Fruit fly (Drosophila melanogaster) whole organism, embryonic: Measurements from ENCODE around the gene Ppn.

Source experiments
- Blimp-1 ChIP-seq: fragments of 200-800 bp; sonication (Bioruptor generic); optimal IDR thresholded peaks from 3 replicates; lab custom pipeline; 2018; ENCODE audit warnings: missing biosample characterization, missing genetic modification characterization, mild to moderate bottlenecking, moderate library complexity, missing genetic modification reagents
- CG13424 ChIP-seq: fragments of 200-800 bp; sonication (Bioruptor generic); optimal IDR thresholded peaks from 2 replicates; lab custom pipeline; 2019; ENCODE audit warnings: missing biosample characterization, mild to moderate bottlenecking, missing genetic modification characterization, moderate library complexity
- CG14860 ChIP-seq: fragments of 200-800 bp; sonication (Bioruptor generic); IDR thresholded peaks from 3 replicates; pipeline ENCODE4 v1.3.6; 2022; ENCODE audit warnings: missing biosample characterization, missing genetic modification characterization; ENCODE audit not compliant: partially characterized antibody
- CG15696 ChIP-seq: fragments of 200-800 bp; sonication (Bioruptor generic); optimal IDR thresholded peaks from 2 replicates; lab custom pipeline; 2019; ENCODE audit warnings: missing biosample characterization, mild to moderate bottlenecking, missing genetic modification characterization, moderate library complexity
- CG1603 ChIP-seq: fragments of 200-800 bp; sonication (Bioruptor generic); optimal IDR thresholded peaks from 2 replicates; lab custom pipeline; 2019; ENCODE audit warnings: missing biosample characterization, mild to moderate bottlenecking, missing genetic modification characterization, moderate library complexity
- CG1647 ChIP-seq: fragments of 200-800 bp; sonication (Bioruptor generic); optimal IDR thresholded peaks from 3 replicates; lab custom pipeline; 2016; ENCODE audit warnings: missing biosample characterization, missing genetic modification characterization
- CG17361 ChIP-seq: fragments of 200-800 bp; sonication (Bioruptor generic); IDR thresholded peaks from 3 replicates; pipeline ENCODE4 v1.3.6; 2022; ENCODE audit warnings: missing biosample characterization, missing genetic modification characterization
- CG17829 ChIP-seq: fragments of 200-800 bp; optimal IDR thresholded peaks from 2 replicates; lab custom pipeline; 2019; ENCODE audit warnings: missing biosample characterization, mild to moderate bottlenecking, missing genetic modification characterization, moderate library complexity
- CG2712 ChIP-seq: fragments of 200-800 bp; optimal IDR thresholded peaks from 3 replicates; lab custom pipeline; 2019; ENCODE audit warnings: missing biosample characterization, mild to moderate bottlenecking, missing genetic modification characterization, moderate library complexity
- CG3847 ChIP-seq: fragments of 200-800 bp; sonication (Bioruptor generic); IDR thresholded peaks from 2 replicates; pipeline ENCODE4 v1.3.6; 2022; ENCODE audit warnings: missing biosample characterization, missing genetic modification characterization
- CG6272 ChIP-seq: fragments of 200-800 bp; sonication (Bioruptor generic); IDR thresholded peaks from 2 replicates; pipeline ENCODE4 v1.3.6; 2022; ENCODE audit warnings: missing biosample characterization, missing genetic modification characterization
- CG6854 ChIP-seq: fragments of 200-800 bp; sonication (Bioruptor generic); optimal IDR thresholded peaks from 3 replicates; lab custom pipeline; 2017; ENCODE audit warnings: missing biosample characterization, mild to moderate bottlenecking, missing genetic modification characterization
- CG7963 ChIP-seq: fragments of 200-800 bp; sonication (Bioruptor generic); IDR thresholded peaks from 3 replicates; pipeline ENCODE4 v1.3.6; 2022; ENCODE audit warnings: missing biosample characterization, missing genetic modification characterization; ENCODE audit not compliant: partially characterized antibody
- CG8478 ChIP-seq: fragments of >200 bp; optimal IDR thresholded peaks from 2 replicates; lab custom pipeline; 2018
- CG8924 ChIP-seq: fragments of 200-800 bp; optimal IDR thresholded peaks from 3 replicates; lab custom pipeline; 2019; ENCODE audit warnings: missing biosample characterization, mild to moderate bottlenecking, missing genetic modification characterization, moderate library complexity
- CG9437 ChIP-seq: fragments of 200-800 bp; sonication (Bioruptor generic); optimal IDR thresholded peaks from 2 replicates; lab custom pipeline; 2018; ENCODE audit warnings: missing biosample characterization, mild to moderate bottlenecking, missing genetic modification characterization
- CG9797 ChIP-seq: fragments of 200-800 bp; sonication (Bioruptor generic); optimal IDR thresholded peaks from 3 replicates; lab custom pipeline; 2018; ENCODE audit warnings: missing biosample characterization, mild to moderate bottlenecking, missing genetic modification characterization
- CoRest ChIP-seq: fragments of 200-800 bp; sonication (Bioruptor generic); optimal IDR thresholded peaks from 3 replicates; lab custom pipeline; 2018; ENCODE audit warnings: missing biosample characterization, mild to moderate bottlenecking, missing genetic modification characterization, moderate library complexity
- Dll ChIP-seq: fragments of 200-800 bp; sonication (Bioruptor generic); IDR thresholded peaks from 4 replicates; pipeline ENCODE4 v1.3.6; 2022; ENCODE audit warnings: missing biosample characterization, missing genetic modification characterization; ENCODE audit not compliant: partially characterized antibody
- Ets65A ChIP-seq: fragments of 200-800 bp; sonication (Bioruptor generic); peaks from one replicate; lab custom pipeline; 2016; ENCODE audit warnings: missing biosample characterization, missing genetic modification characterization
- HLH54F ChIP-seq: fragments of 200-800 bp; sonication (Bioruptor generic); optimal IDR thresholded peaks from 3 replicates; lab custom pipeline; 2016; ENCODE audit warnings: missing biosample characterization, missing genetic modification characterization
- Hmr ChIP-seq: fragments of 200-800 bp; sonication (Bioruptor generic); optimal IDR thresholded peaks from 3 replicates; lab custom pipeline; 2017; ENCODE audit warnings: mild to moderate bottlenecking, missing biosample characterization, missing genetic modification reagents, missing genetic modification characterization
- MBD-R2 ChIP-seq: fragments of 200-800 bp; sonication (Bioruptor generic); IDR thresholded peaks from 2 replicates; pipeline ENCODE4 v1.3.6; 2022; ENCODE audit warnings: missing biosample characterization, missing genetic modification characterization
- MESR4 ChIP-seq: fragments of 200-800 bp; sonication (Bioruptor generic); optimal IDR thresholded peaks from 2 replicates; lab custom pipeline; 2018; ENCODE audit warnings: missing biosample characterization, mild to moderate bottlenecking, missing genetic modification characterization, moderate library complexity
- Meics ChIP-seq: fragments of 200-800 bp; sonication (Bioruptor generic); optimal IDR thresholded peaks from 2 replicates; lab custom pipeline; 2017; ENCODE audit warnings: missing biosample characterization, mild to moderate bottlenecking, missing genetic modification characterization
- Oaz ChIP-seq: fragments of 200-800 bp; sonication (Bioruptor generic); IDR thresholded peaks from 2 replicates; pipeline ENCODE4 v1.3.6; 2022; ENCODE audit warnings: missing biosample characterization, missing genetic modification characterization
- Pdp1 ChIP-seq, 2 experiments: fragments of 200-800 bp; sonication (Bioruptor generic); optimal IDR thresholded peaks; 3 replicates each; lab custom pipeline; 2016; ENCODE audit warnings: missing biosample characterization in 2 of 2, missing genetic modification characterization in 2 of 2, mild to moderate bottlenecking in 1 of 2, moderate library complexity in 1 of 2
- Ravus ChIP-seq: fragments of 200-800 bp; sonication (Bioruptor generic); IDR thresholded peaks from 2 replicates; pipeline ENCODE4 v1.3.6; 2022; ENCODE audit warnings: missing biosample characterization, missing genetic modification characterization
- Sry-δ ChIP-seq: fragments of 200-800 bp; sonication (Bioruptor generic); optimal IDR thresholded peaks from 2 replicates; lab custom pipeline; 2016; ENCODE audit warnings: missing biosample characterization, missing genetic modification characterization
- ato ChIP-seq: fragments of 200-800 bp; sonication (Bioruptor generic); IDR thresholded peaks from 2 replicates; pipeline ENCODE4 v1.3.6; 2022; ENCODE audit warnings: missing biosample characterization, missing genetic modification characterization; ENCODE audit not compliant: partially characterized antibody
- bbx ChIP-seq: fragments of 200-800 bp; sonication (Bioruptor generic); IDR thresholded peaks from 2 replicates; pipeline ENCODE4 v1.3.6; 2022; ENCODE audit warnings: missing biosample characterization, missing genetic modification characterization; ENCODE audit not compliant: partially characterized antibody
- cad ChIP-seq: fragments of >200 bp; optimal IDR thresholded peaks from 2 replicates; lab custom pipeline; 2017; ENCODE audit warnings: missing biosample characterization, missing genetic modification characterization
- crp ChIP-seq, 2 experiments: fragments of 200-800 bp; sonication (Bioruptor generic); optimal IDR thresholded peaks; 2 replicates in 1 of 2; 3 replicates in 1 of 2; lab custom pipeline; 2017; ENCODE audit warnings: missing biosample characterization in 2 of 2, missing genetic modification characterization in 2 of 2, mild to moderate bottlenecking in 1 of 2, moderate library complexity in 1 of 2
- ewg ChIP-seq: fragments of 200-800 bp; sonication (Bioruptor generic); optimal IDR thresholded peaks from 3 replicates; lab custom pipeline; 2017; ENCODE audit warnings: mild to moderate bottlenecking, missing biosample characterization, missing genetic modification reagents, missing genetic modification characterization
- hbn ChIP-seq: fragments of 200-800 bp; sonication (Bioruptor generic); IDR thresholded peaks from 2 replicates; pipeline ENCODE4 v1.3.6; 2022; ENCODE audit warnings: missing biosample characterization, missing genetic modification characterization; ENCODE audit not compliant: partially characterized antibody
- her ChIP-seq: fragments of 200-800 bp; sonication (Bioruptor generic); optimal IDR thresholded peaks from 2 replicates; lab custom pipeline; 2016; ENCODE audit warnings: missing biosample characterization, missing genetic modification characterization
- kah ChIP-seq: fragments of 200-800 bp; sonication (Bioruptor generic); optimal IDR thresholded peaks from 2 replicates; lab custom pipeline; 2018; ENCODE audit warnings: missing biosample characterization, mild to moderate bottlenecking, missing genetic modification characterization
- knrl ChIP-seq: fragments of 200-800 bp; sonication (Bioruptor generic); IDR thresholded peaks from 3 replicates; pipeline ENCODE4 v1.3.6; 2022; ENCODE audit warnings: missing biosample characterization, missing genetic modification characterization; ENCODE audit not compliant: partially characterized antibody
- lbe ChIP-seq: fragments of 200-800 bp; sonication (Bioruptor generic); optimal IDR thresholded peaks from 2 replicates; lab custom pipeline; 2016; ENCODE audit warnings: missing biosample characterization, mild to moderate bottlenecking, missing genetic modification characterization
- luna ChIP-seq: fragments of 200-800 bp; sonication (Bioruptor generic); optimal IDR thresholded peaks from 2 replicates; lab custom pipeline; 2016; ENCODE audit warnings: missing biosample characterization, missing genetic modification characterization
- nom ChIP-seq: fragments of 200-800 bp; sonication (Bioruptor generic); optimal IDR thresholded peaks from 2 replicates; lab custom pipeline; 2017; ENCODE audit warnings: missing biosample characterization, missing genetic modification characterization, mild to moderate bottlenecking, moderate library complexity, missing genetic modification reagents
- org-1 ChIP-seq: fragments of 200-800 bp; sonication (Bioruptor generic); optimal IDR thresholded peaks from 2 replicates; lab custom pipeline; 2017; ENCODE audit warnings: missing biosample characterization, missing genetic modification characterization
- psq ChIP-seq: fragments of 200-800 bp; sonication (Bioruptor generic); optimal IDR thresholded peaks from 2 replicates; lab custom pipeline; 2017; ENCODE audit warnings: missing biosample characterization, missing genetic modification characterization
- row ChIP-seq: fragments of 200-800 bp; sonication (Bioruptor generic); IDR thresholded peaks from 3 replicates; pipeline ENCODE4 v1.3.6; 2022; ENCODE audit warnings: missing biosample characterization, missing genetic modification characterization
- slbo ChIP-seq: fragments of 200-800 bp; sonication (Bioruptor generic); IDR thresholded peaks from 2 replicates; pipeline ENCODE4 v1.3.6; 2022; ENCODE audit warnings: missing biosample characterization, missing genetic modification characterization
- zen ChIP-seq: fragments of 200-800 bp; sonication (Bioruptor generic); optimal IDR thresholded peaks from 3 replicates; lab custom pipeline; 2018; ENCODE audit warnings: missing biosample characterization, mild to moderate bottlenecking, missing genetic modification characterization, moderate library complexity

Ppn gene

DNA sequence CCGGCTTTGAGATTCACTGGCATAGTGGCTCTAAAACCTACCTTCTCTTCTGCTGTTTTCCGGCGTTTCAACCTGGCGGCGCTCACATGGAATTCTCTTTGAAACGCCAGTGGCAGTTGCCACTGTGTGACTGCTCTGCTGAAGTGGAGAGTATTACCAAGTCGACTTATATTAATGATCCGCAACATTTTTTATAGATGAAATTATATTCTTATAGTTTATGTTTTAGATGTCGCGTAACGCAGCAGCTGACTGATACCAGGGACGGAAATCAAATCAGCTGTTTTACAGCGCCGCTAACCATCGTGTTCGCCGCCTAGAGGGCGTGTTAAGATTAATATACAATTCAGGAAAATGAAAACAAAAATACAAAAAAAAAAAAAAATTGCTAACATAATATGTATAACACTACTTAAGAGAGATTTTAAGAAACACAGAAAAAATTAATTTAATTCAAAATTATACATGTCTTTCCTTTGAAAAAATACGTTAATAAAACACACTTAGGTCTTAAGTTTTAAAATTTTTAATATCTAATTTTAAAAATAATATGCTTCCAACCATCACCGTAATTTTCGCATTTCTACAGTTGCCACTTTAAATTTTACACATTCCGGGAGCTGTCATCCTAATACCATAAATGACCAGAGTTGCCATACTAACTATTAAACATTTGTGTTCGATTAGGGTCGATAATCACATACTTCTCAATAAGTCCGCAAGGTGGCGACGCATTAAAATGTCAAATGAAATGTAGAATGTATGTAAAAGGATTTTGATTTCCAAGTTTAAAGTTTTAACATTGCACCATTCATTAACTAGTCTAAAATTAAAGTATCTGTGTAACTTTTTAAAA is 4.6 kb upstream of the Ppn start, which contains the start of gene mIF2 (continued):
- peak; percentile 88 for TF ChIP-seq cad (GFP tag; lab: Kevin White, UChicago)
- TF ChIP-seq slbo (GFP tag; lab: Robert Waterston, UW), result peak; percentile 33; the same call in 1 of the 2 replicates
- TF ChIP-seq CG15696 (tag; lab: Kevin White, UChicago), result peak; percentile 39
- peak; percentile 85 for TF ChIP-seq Ets65A (GFP tag; lab: Kevin White, UChicago)
- TF ChIP-seq CG14860 (GFP tag; lab: Robert Waterston, UW), result no peak
- peak; percentile 66 for TF ChIP-seq CG1603
- TF ChIP-seq CG3847 (GFP tag; lab: Robert Waterston, UW), result peak; percentile 45; the same call in 1 of the 2 replicates
- TF ChIP-seq Ravus (GFP tag; lab: Robert Waterston, UW), result no peak
- TF ChIP-seq CG8924 (tag; lab: Kevin White, UChicago), result peak; percentile 18
- TF ChIP-seq knrl (GFP tag; lab: Robert Waterston, UW), result peak; percentile 42; the same call in 1 of the 3 replicates
- peak; percentile 91 for TF ChIP-seq CG9437 (GFP tag; lab: Kevin White, UChicago)
- TF ChIP-seq hbn, result no peak
- TF ChIP-seq nom, result peak; percentile 35
- peak; percentile 27 for TF ChIP-seq Sry-δ
- TF ChIP-seq Dll, result peak; percentile 60; the same call in 2 of the 4 replicates
- peak; percentile 43 for TF ChIP-seq zen (tag; lab: Kevin White, UChicago)
- peak; percentile 49; the same call in 2 of the 3 replicates for TF ChIP-seq CG17361 (GFP tag; lab: Robert Waterston, UW)
- TF ChIP-seq CG6854 (GFP tag; lab: Kevin White, UChicago), result peak; percentile 40
- no peak for TF ChIP-seq CG8478 (lab: Kevin White, UChicago)
- peak; percentile 11 for TF ChIP-seq CG9797 (GFP tag; lab: Kevin White, UChicago)
- peak in 1 of 2 experiments; percentile 97 for TF ChIP-seq Pdp1 (GFP tag; optimal IDR thresholded peaks at IDR 0.05; lab: Kevin White, UChicago)
- peak; percentile 18; the same call in 1 of the 3 replicates for TF ChIP-seq row (GFP tag; lab: Robert Waterston, UW)
- TF ChIP-seq Meics (GFP tag; lab: Kevin White, UChicago), result no peak
- peak; percentile 30 for TF ChIP-seq CG17829
- TF ChIP-seq CG6272, result no peak
- peak; percentile 11 for TF ChIP-seq CG13424 (tag; lab: Kevin White, UChicago)
- TF ChIP-seq Blimp-1 (GFP tag; lab: Kevin White, UChicago), result peak; percentile 3
- TF ChIP-seq CG2712 (tag; lab: Kevin White, UChicago), result peak; percentile 31

- TF ChIP-seq CoRest (tag; lab: Kevin White, UChicago) (no peak), lbe (GFP tag; lab: Kevin White, UChicago) (peak; percentile 6)
Measured at dm6 chr3R:28536794-28537193, 3.3 kb downstream of the Ppn start.

- TF ChIP-seq Hmr (GFP tag; lab: Kevin White, UChicago), result no peak
- no peak for TF ChIP-seq ato
- no peak for TF ChIP-seq Oaz
- TF ChIP-seq ewg (GFP tag; lab: Kevin White, UChicago), result peak; percentile 93
- no peak for TF ChIP-seq CG17829
- TF ChIP-seq MESR4, result peak; percentile 2
- peak; percentile 85 for TF ChIP-seq MBD-R2
- TF ChIP-seq CG1647 (GFP tag; lab: Kevin White, UChicago), result no peak
- TF ChIP-seq bbx (GFP tag; lab: Robert Waterston, UW), result no peak
- TF ChIP-seq HLH54F (GFP tag; lab: Kevin White, UChicago), result no peak
- no peak for TF ChIP-seq kah
- TF ChIP-seq crp (GFP tag; optimal IDR thresholded peaks at IDR 0.05; lab: Kevin White, UChicago), result peak in 1 of 2 experiments; percentile 59
- TF ChIP-seq luna (GFP tag; lab: Kevin White, UChicago), result no peak
- no peak for TF ChIP-seq CG7963 (GFP tag; lab: Robert Waterston, UW)
- no peak for TF ChIP-seq org-1
- no peak for TF ChIP-seq psq
- TF ChIP-seq her (GFP tag; lab: Kevin White, UChicago), result no peak
Measured at dm6 chr3R:28520401-28520800, 19.7 kb downstream of the Ppn start, which contains the start of gene CG31051. CG31051 (minus strand) TSS chr3R:28520515.
